Fruit fly (Drosophila melanogaster) whole organism, wandering third instar larva: ENCODE results near the gene CG46311.
A peak's percentile ranks its signal among the peaks of the same experiment; 100 is the strongest.

Source experiments
- Abd-B ChIP-seq: fragments of >200 bp; optimal IDR thresholded peaks from 2 replicates; lab custom pipeline; 2017; ENCODE audit warnings: missing biosample characterization, missing genetic modification characterization
- CG9705 ChIP-seq: fragments of 200-800 bp; sonication (Bioruptor generic); optimal IDR thresholded peaks from 2 replicates; lab custom pipeline; 2018; ENCODE audit warnings: missing biosample characterization, mild to moderate bottlenecking, missing genetic modification characterization
- CrebA ChIP-seq: fragments of 200-800 bp; sonication (Bioruptor generic); optimal IDR thresholded peaks from 2 replicates; lab custom pipeline; 2016; ENCODE audit warnings: missing biosample characterization, mild to moderate bottlenecking, missing genetic modification characterization, borderline replicate concordance
- Myc ChIP-seq: fragments of >200 bp; optimal IDR thresholded peaks from 2 replicates; lab custom pipeline; 2017
- OdsH ChIP-seq: fragments of 200-800 bp; sonication (Bioruptor generic); optimal IDR thresholded peaks from 2 replicates; lab custom pipeline; 2016; ENCODE audit warnings: missing biosample characterization, mild to moderate bottlenecking, missing genetic modification characterization
- Rel ChIP-seq, 2 experiments: fragments of 200-800 bp; sonication (Bioruptor generic) in 1 of 2; optimal IDR thresholded peaks; 2 replicates in 1 of 2; 3 replicates in 1 of 2; lab custom pipeline; 2016 to 2019; ENCODE audit warnings: mild to moderate bottlenecking in 2 of 2, missing biosample characterization in 2 of 2, missing genetic modification characterization in 2 of 2, moderate library complexity in 1 of 2
- Sp1 ChIP-seq: fragments of 200-800 bp; sonication (Bioruptor generic); optimal IDR thresholded peaks from 3 replicates; lab custom pipeline; 2019; ENCODE audit warnings: missing biosample characterization, mild to moderate bottlenecking, missing genetic modification characterization, moderate library complexity
- dl ChIP-seq, 2 experiments: fragments of 175-275, 200-275 bp in 1 of 2; fragments of 200-275 bp in 1 of 2; sonication (Bioruptor generic); optimal IDR thresholded peaks; lab custom pipeline; 2018; ENCODE audit warnings: mild to moderate bottlenecking in 2 of 2, missing biosample characterization in 2 of 2, missing genetic modification characterization in 2 of 2, moderate library complexity in 2 of 2; ENCODE audit not compliant: partially characterized antibody in 2 of 2, insufficient read depth in 1 of 2
- h ChIP-seq: fragments of 200-800 bp; sonication (Bioruptor generic); optimal IDR thresholded peaks from 3 replicates; lab custom pipeline; 2016; ENCODE audit warnings: missing biosample characterization, mild to moderate bottlenecking, missing genetic modification characterization

DNA sequence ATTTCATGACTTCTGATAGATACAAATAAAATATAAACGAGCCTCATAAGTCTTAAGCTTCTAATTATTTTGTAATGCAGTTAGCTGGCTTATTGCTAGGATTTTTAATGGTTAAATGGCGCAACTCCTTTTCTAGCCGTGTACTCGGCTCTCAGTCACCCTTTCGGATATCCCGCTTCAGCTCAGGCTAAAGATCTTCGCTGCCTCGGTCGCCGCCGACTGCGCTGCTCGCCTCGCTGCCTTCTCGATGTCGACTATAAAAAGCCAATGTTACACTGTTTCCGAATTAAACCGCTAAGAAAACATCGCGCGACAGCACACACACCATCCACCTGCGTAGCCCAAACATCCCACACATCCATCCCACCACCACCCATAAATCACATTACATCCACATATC, 20.3 kb upstream of the CG46311 start, which contains the start of gene Cpr12A:
- TF ChIP-seq Rel (GFP tag; optimal IDR thresholded peaks at IDR 0.05; lab: Kevin White, UChicago) (no peak), Rel (tag; optimal IDR thresholded peaks at IDR 0.05; lab: Kevin White, UChicago) (no peak), Abd-B (GFP tag; lab: Kevin White, UChicago) (no peak), h (GFP tag; lab: Kevin White, UChicago) (peak; percentile 34), CG9705 (GFP tag; lab: Kevin White, UChicago) (no peak), Myc (lab: Kevin White, UChicago) (no peak), OdsH (GFP tag; lab: Kevin White, UChicago) (peak; percentile 12), CrebA (no peak), Sp1 (peak; percentile 24), dl (GFP tag; optimal IDR thresholded peaks at IDR 0.05; lab: Kevin White, UChicago; ENCODE audit: insufficient read depth in 1 of 2, partially characterized antibody in 2 of 2) (no peak)
